ENCODE assay signal across 1 fruit fly cellular context in genomic region chr3R:23601346-23601817, dm6.
TF ChIP-seq lines count a peak whose summit lies in the region.

No protein-coding gene starts in this region.

TF ChIP-seq in whole organism, embryonic, 481 proteins besides CTCF, POLR2A, EP300 and RAD21 (continued from another document):
- peak; percentile 44 for TF ChIP-seq mirr (GFP tag; optimal IDR thresholded peaks at IDR 0.05; lab: Kevin White, UChicago)
- no peak for TF ChIP-seq Kr (GFP tag; optimal IDR thresholded peaks at IDR 0.05; lab: Kevin White, UChicago)
- TF ChIP-seq CG1832 (GFP tag; optimal IDR thresholded peaks at IDR 0.05; lab: Kevin White, UChicago): peak; percentile 34
- TF ChIP-seq Dll (GFP tag; IDR thresholded peaks at IDR 0.05; lab: Robert Waterston, UW; ENCODE audit: partially characterized antibody): peak; percentile 54; the same call in 2 of the 4 replicates
- no peak for TF ChIP-seq prd (optimal IDR thresholded peaks at IDR 0.05; lab: Kevin White, UChicago)
- TF ChIP-seq prd (GFP tag; IDR thresholded peaks at IDR 0.05; lab: Robert Waterston, UW): no peak
- peak; percentile 37 for TF ChIP-seq sug (tag; optimal IDR thresholded peaks at IDR 0.05; lab: Kevin White, UChicago)
- no peak for TF ChIP-seq pan (optimal IDR thresholded peaks at IDR 0.05; lab: Kevin White, UChicago)
- no peak for TF ChIP-seq pan (GFP tag; optimal IDR thresholded peaks at IDR 0.05 in 1 of 2, IDR thresholded peaks at IDR 0.05 in 1 of 2)
- peak; percentile 24 for TF ChIP-seq CG34376 (GFP tag; optimal IDR thresholded peaks at IDR 0.05; lab: Kevin White, UChicago)
- peak; percentile 39; the same call in 1 of the 2 replicates for TF ChIP-seq vvl (GFP tag; IDR thresholded peaks at IDR 0.05; lab: Robert Waterston, UW)
- no peak for TF ChIP-seq ssp (GFP tag; IDR thresholded peaks at IDR 0.05; lab: Robert Waterston, UW)
- TF ChIP-seq amos (GFP tag; IDR thresholded peaks at IDR 0.05; lab: Robert Waterston, UW; ENCODE audit: partially characterized antibody): peak; percentile 69
- no peak for TF ChIP-seq CG18599 (GFP tag; optimal IDR thresholded peaks at IDR 0.05; lab: Kevin White, UChicago)
- peak; percentile 45 for TF ChIP-seq lab (GFP tag; optimal IDR thresholded peaks at IDR 0.05; lab: Kevin White, UChicago)
- TF ChIP-seq dpn (GFP tag; optimal IDR thresholded peaks at IDR 0.05; lab: Kevin White, UChicago): no peak
- peak; percentile 67 for TF ChIP-seq CG16813 (GFP tag; IDR thresholded peaks at IDR 0.05; lab: Robert Waterston, UW; ENCODE audit: partially characterized antibody)
